Fruit fly (Drosophila melanogaster) whole organism, embryonic: ENCODE measurements around the gene CG7781.

Source experiments
- ATbp ChIP-seq: fragments of 200-800 bp; sonication (Bioruptor generic); optimal IDR thresholded peaks from 2 replicates; lab custom pipeline; 2017; ENCODE audit warnings: missing biosample characterization, mild to moderate bottlenecking, missing genetic modification characterization, missing genetic modification reagents
- Ada2b ChIP-seq: fragments of 200-800 bp; sonication (Bioruptor generic); IDR thresholded peaks from 2 replicates; pipeline ENCODE4 v1.3.6; 2022; ENCODE audit warnings: missing biosample characterization, missing genetic modification characterization
- Aef1 ChIP-seq: fragments of 200-800 bp; sonication (Bioruptor generic); IDR thresholded peaks from 3 replicates; pipeline ENCODE4 v1.3.6; 2022; ENCODE audit warnings: missing biosample characterization, missing genetic modification characterization
- BEAF-32 ChIP-seq: fragments of 200-800 bp; sonication (Bioruptor generic); optimal IDR thresholded peaks from 3 replicates; lab custom pipeline; 2017; ENCODE audit warnings: missing biosample characterization, missing genetic modification characterization, mild to moderate bottlenecking, moderate library complexity, missing genetic modification reagents
- Blimp-1 ChIP-seq: fragments of 200-800 bp; sonication (Bioruptor generic); optimal IDR thresholded peaks from 3 replicates; lab custom pipeline; 2018; ENCODE audit warnings: missing biosample characterization, missing genetic modification characterization, mild to moderate bottlenecking, moderate library complexity, missing genetic modification reagents
- C15 ChIP-seq: fragments of 200-800 bp; sonication (Bioruptor generic); IDR thresholded peaks from 3 replicates; pipeline ENCODE4 v1.3.6; 2022; ENCODE audit warnings: missing biosample characterization, missing genetic modification characterization
- CG10321 ChIP-seq: fragments of 200-800 bp; sonication (Bioruptor generic); IDR thresholded peaks from 2 replicates; pipeline ENCODE4 v1.3.6; 2022; ENCODE audit warnings: missing biosample characterization, missing genetic modification characterization
- CG10431 ChIP-seq: fragments of 200-800 bp; sonication (Bioruptor generic); optimal IDR thresholded peaks from 3 replicates; lab custom pipeline; 2018; ENCODE audit warnings: missing biosample characterization, mild to moderate bottlenecking, missing genetic modification characterization
- CG11695 ChIP-seq: fragments of 200-800 bp; sonication (Bioruptor generic); IDR thresholded peaks from 3 replicates; pipeline ENCODE4 v1.3.6; 2022; ENCODE audit warnings: missing biosample characterization, missing genetic modification characterization
- CG13624 ChIP-seq: fragments of 200-800 bp; sonication (Bioruptor generic); optimal IDR thresholded peaks from 2 replicates; lab custom pipeline; 2016; ENCODE audit warnings: missing biosample characterization, missing genetic modification characterization
- CG15696 ChIP-seq: fragments of 200-800 bp; sonication (Bioruptor generic); optimal IDR thresholded peaks from 2 replicates; lab custom pipeline; 2019; ENCODE audit warnings: missing biosample characterization, mild to moderate bottlenecking, missing genetic modification characterization, moderate library complexity
- CG31388 ChIP-seq: fragments of 200-800 bp; sonication (Bioruptor generic); optimal IDR thresholded peaks from 2 replicates; lab custom pipeline; 2016; ENCODE audit warnings: missing biosample characterization, missing genetic modification characterization
- CG32532 ChIP-seq: fragments of 200-800 bp; sonication (Bioruptor generic); IDR thresholded peaks from 2 replicates; pipeline ENCODE4 v1.3.6; 2022; ENCODE audit warnings: missing biosample characterization, missing genetic modification characterization
- CG32772 ChIP-seq: fragments of 200-800 bp; sonication (Bioruptor generic); IDR thresholded peaks from 2 replicates; pipeline ENCODE4 v1.3.6; 2022; ENCODE audit warnings: missing biosample characterization, missing genetic modification characterization
- CG34376 ChIP-seq: fragments of 200-800 bp; sonication (Bioruptor generic); optimal IDR thresholded peaks from 2 replicates; lab custom pipeline; 2018; ENCODE audit warnings: missing biosample characterization, mild to moderate bottlenecking, missing genetic modification characterization
- CG4424 ChIP-seq: fragments of 200-800 bp; sonication (Bioruptor generic); optimal IDR thresholded peaks from 3 replicates; lab custom pipeline; 2016; ENCODE audit warnings: missing biosample characterization, missing genetic modification characterization
- CG6254 ChIP-seq: fragments of 200-800 bp; sonication (Bioruptor generic); optimal IDR thresholded peaks from 3 replicates; lab custom pipeline; 2017; ENCODE audit warnings: mild to moderate bottlenecking, missing biosample characterization, missing genetic modification reagents, missing genetic modification characterization
- CG7745 ChIP-seq: fragments of 200-800 bp; sonication (Bioruptor generic); optimal IDR thresholded peaks from 2 replicates; lab custom pipeline; 2018; ENCODE audit warnings: missing biosample characterization, mild to moderate bottlenecking, missing genetic modification characterization, moderate library complexity
- CG7928 ChIP-seq: fragments of 200-800 bp; sonication (Bioruptor generic); optimal IDR thresholded peaks from 2 replicates; lab custom pipeline; 2017; ENCODE audit warnings: missing biosample characterization, mild to moderate bottlenecking, missing genetic modification characterization
- CG9876 ChIP-seq: fragments of 200-800 bp; sonication (Bioruptor generic); optimal IDR thresholded peaks from 2 replicates; lab custom pipeline; 2016; ENCODE audit warnings: missing biosample characterization, missing genetic modification characterization
- Hr78 ChIP-seq, 2 experiments: fragments of 200-800 bp in 1 of 2; fragments of >200 bp in 1 of 2; sonication (Bioruptor generic) in 1 of 2; optimal IDR thresholded peaks; 2 replicates each; lab custom pipeline; 2017 to 2019; ENCODE audit warnings: missing biosample characterization in 2 of 2, missing genetic modification characterization in 2 of 2, mild to moderate bottlenecking in 1 of 2, moderate library complexity in 1 of 2
- Hsf ChIP-seq: fragments of 200-800 bp; sonication (Bioruptor generic); optimal IDR thresholded peaks from 3 replicates; lab custom pipeline; 2016; ENCODE audit warnings: missing biosample characterization, missing genetic modification characterization
- Neu2 ChIP-seq: fragments of 200-800 bp; sonication (Bioruptor generic); optimal IDR thresholded peaks from 3 replicates; lab custom pipeline; 2016; ENCODE audit warnings: missing biosample characterization, missing genetic modification characterization, borderline replicate concordance
- ac ChIP-seq: fragments of 200-800 bp; sonication (Bioruptor generic); optimal IDR thresholded peaks from 3 replicates; lab custom pipeline; 2017; ENCODE audit warnings: missing biosample characterization, mild to moderate bottlenecking, missing genetic modification characterization
- aop ChIP-seq: fragments of 200-800 bp; sonication (Bioruptor generic); IDR thresholded peaks from 2 replicates; pipeline ENCODE4 v1.3.6; 2022; ENCODE audit warnings: missing biosample characterization, missing genetic modification characterization
- ash1 ChIP-seq: fragments of 200-800 bp; sonication (Bioruptor generic); optimal IDR thresholded peaks from 2 replicates; lab custom pipeline; 2018; ENCODE audit warnings: missing biosample characterization, mild to moderate bottlenecking, missing genetic modification characterization
- btn ChIP-seq: fragments of 200-800 bp; sonication (Bioruptor generic); optimal IDR thresholded peaks from 2 replicates; lab custom pipeline; 2016; ENCODE audit warnings: missing biosample characterization, missing genetic modification characterization
- cato ChIP-seq: fragments of 200-800 bp; sonication (Bioruptor generic); optimal IDR thresholded peaks from 2 replicates; lab custom pipeline; 2016; ENCODE audit warnings: missing biosample characterization, missing genetic modification characterization, borderline replicate concordance
- cg ChIP-seq: fragments of 200-800 bp; sonication (Bioruptor generic); optimal IDR thresholded peaks from 3 replicates; lab custom pipeline; 2019; ENCODE audit warnings: missing biosample characterization, mild to moderate bottlenecking, missing genetic modification characterization, moderate library complexity
- danr ChIP-seq: fragments of 200-800 bp; sonication (Bioruptor generic); IDR thresholded peaks from 2 replicates; pipeline ENCODE4 v1.3.6; 2022; ENCODE audit warnings: missing biosample characterization, missing genetic modification characterization
- dati ChIP-seq: fragments of 200-800 bp; sonication (Bioruptor generic); IDR thresholded peaks from 2 replicates; pipeline ENCODE4 v1.3.6; 2022; ENCODE audit warnings: missing biosample characterization, missing genetic modification characterization
- ems ChIP-seq: fragments of 200-800 bp; sonication (Bioruptor generic); optimal IDR thresholded peaks from 3 replicates; lab custom pipeline; 2016; ENCODE audit warnings: missing biosample characterization, missing genetic modification characterization
- ewg ChIP-seq: fragments of 200-800 bp; sonication (Bioruptor generic); optimal IDR thresholded peaks from 3 replicates; lab custom pipeline; 2017; ENCODE audit warnings: mild to moderate bottlenecking, missing biosample characterization, missing genetic modification reagents, missing genetic modification characterization
- h ChIP-seq: fragments of >200 bp; optimal IDR thresholded peaks from 2 replicates; lab custom pipeline; 2017
- jigr1 ChIP-seq: fragments of 200-800 bp; sonication (Bioruptor generic); IDR thresholded peaks from 3 replicates; pipeline ENCODE4 v1.3.6; 2022; ENCODE audit warnings: missing biosample characterization, missing genetic modification characterization
- klu ChIP-seq: fragments of 200-800 bp; sonication (Bioruptor generic); IDR thresholded peaks from 2 replicates; pipeline ENCODE4 v1.3.6; 2022; ENCODE audit warnings: missing biosample characterization, missing genetic modification characterization
- nmo ChIP-seq: fragments of 200-800 bp; sonication (Bioruptor generic); optimal IDR thresholded peaks from 2 replicates; lab custom pipeline; 2018; ENCODE audit warnings: missing biosample characterization, mild to moderate bottlenecking, missing genetic modification characterization, moderate library complexity
- pan ChIP-seq, 4 experiments: fragments of >200 bp in 3 of 4; fragments of 200-800 bp in 1 of 4; sonication (Bioruptor generic) in 1 of 4; optimal IDR thresholded peaks in 3 of 4; IDR thresholded peaks in 1 of 4; 2 replicates each; pipeline versions ENCODE4 v1.3.6 to Lab custom; 2017 to 2022; ENCODE audit warnings: missing biosample characterization in 2 of 4, missing genetic modification characterization in 2 of 4, mixed read lengths in 1 of 4
- pros ChIP-seq: fragments of 200-800 bp; sonication (Bioruptor generic); optimal IDR thresholded peaks from 3 replicates; lab custom pipeline; 2019; ENCODE audit warnings: missing biosample characterization, mild to moderate bottlenecking, missing genetic modification characterization, moderate library complexity
- schlank ChIP-seq: fragments of 200-800 bp; sonication (Bioruptor generic); optimal IDR thresholded peaks from 2 replicates; lab custom pipeline; 2018; ENCODE audit warnings: missing biosample characterization, mild to moderate bottlenecking, missing genetic modification characterization
- shn ChIP-seq: fragments of 200-800 bp; sonication (Bioruptor generic); optimal IDR thresholded peaks from 3 replicates; lab custom pipeline; 2016; ENCODE audit warnings: missing biosample characterization, missing genetic modification characterization
- slbo ChIP-seq: fragments of 200-800 bp; sonication (Bioruptor generic); IDR thresholded peaks from 2 replicates; pipeline ENCODE4 v1.3.6; 2022; ENCODE audit warnings: missing biosample characterization, missing genetic modification characterization
- tio ChIP-seq: fragments of 200-800 bp; sonication (Bioruptor generic); optimal IDR thresholded peaks from 2 replicates; lab custom pipeline; 2017; ENCODE audit warnings: missing biosample characterization, missing genetic modification characterization, inconsistent platforms
- tll ChIP-seq, 2 experiments: fragments of 200-800 bp in 1 of 2; fragments of >200 bp in 1 of 2; sonication (Bioruptor generic) in 1 of 2; optimal IDR thresholded peaks; 2 replicates each; lab custom pipeline; 2017 to 2019; ENCODE audit warnings: missing biosample characterization in 2 of 2, missing genetic modification characterization in 2 of 2, mild to moderate bottlenecking in 1 of 2, moderate library complexity in 1 of 2
- tna ChIP-seq: fragments of 200-800 bp; sonication (Bioruptor generic); IDR thresholded peaks from 2 replicates; pipeline ENCODE4 v1.3.6; 2022; ENCODE audit warnings: missing biosample characterization, missing genetic modification characterization; ENCODE audit not compliant: partially characterized antibody
- ttk ChIP-seq: fragments of 200-800 bp; sonication (Bioruptor generic); IDR thresholded peaks from 2 replicates; pipeline ENCODE4 v2.1.2; 2022; ENCODE audit warnings: missing biosample characterization, missing genetic modification characterization
- tup ChIP-seq: fragments of 200-800 bp; sonication (Bioruptor generic); optimal IDR thresholded peaks from 2 replicates; lab custom pipeline; 2016; ENCODE audit warnings: missing biosample characterization, mild to moderate bottlenecking, missing genetic modification characterization, moderate library complexity
- usp ChIP-seq: fragments of >200 bp; optimal IDR thresholded peaks from 2 replicates; lab custom pipeline; 2017; ENCODE audit warnings: missing biosample characterization, missing genetic modification characterization
- vvl ChIP-seq: fragments of 200-800 bp; sonication (Bioruptor generic); IDR thresholded peaks from 2 replicates; pipeline ENCODE4 v1.3.6; 2022; ENCODE audit warnings: missing biosample characterization, missing genetic modification characterization

The CG7781 gene

DNA sequence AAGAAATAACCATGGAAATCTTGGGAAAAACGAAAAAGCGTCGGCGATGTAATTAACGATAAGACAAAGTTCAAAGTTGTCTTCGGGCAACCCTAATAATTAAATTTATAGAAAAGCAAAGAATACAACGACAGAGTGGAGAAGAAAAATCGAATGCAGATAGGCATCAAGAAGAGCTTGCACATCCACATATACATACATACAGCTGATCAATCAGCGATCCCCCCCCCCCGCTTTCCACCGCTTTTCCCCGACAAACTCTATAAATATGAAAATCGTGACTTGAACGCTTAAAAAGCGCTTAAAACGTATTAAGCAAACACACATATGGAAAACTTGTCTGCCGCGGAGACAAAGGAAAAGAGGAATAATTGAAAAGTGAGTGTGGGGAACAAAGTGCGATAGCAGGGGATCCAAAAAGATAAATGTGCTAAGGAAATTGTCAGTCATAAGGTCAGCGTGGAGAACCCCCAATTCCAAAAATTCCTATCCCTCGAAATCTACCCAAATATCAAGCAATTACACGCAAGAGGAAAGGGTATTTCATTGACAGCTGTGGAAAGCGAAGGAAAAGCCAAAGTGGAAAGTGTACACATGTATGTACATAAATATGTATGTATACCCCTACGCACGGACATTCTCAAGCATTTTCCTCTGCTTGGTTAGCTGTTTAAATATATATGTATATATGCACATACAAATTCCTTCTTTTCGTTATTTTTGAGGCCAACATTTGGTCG lies 35.7 kb downstream of the CG7781 start (continued):
- no peak for TF ChIP-seq CG34376
- no peak for TF ChIP-seq dati (GFP tag; lab: Robert Waterston, UW)
- TF ChIP-seq aop (GFP tag; lab: Robert Waterston, UW) = no peak
- peak in 1 of 2 experiments; percentile 71 for TF ChIP-seq tll (GFP tag; optimal IDR thresholded peaks at IDR 0.05; lab: Kevin White, UChicago)
- TF ChIP-seq klu = no peak
- no peak for TF ChIP-seq schlank (tag; lab: Kevin White, UChicago)
- no peak for TF ChIP-seq ttk (GFP tag; lab: Robert Waterston, UW)
- TF ChIP-seq Hr78 (GFP tag; optimal IDR thresholded peaks at IDR 0.05; lab: Kevin White, UChicago) = peak in 1 of 2 experiments; percentile 57
- peak; percentile 6 for TF ChIP-seq CG10431 (GFP tag; lab: Kevin White, UChicago)
- TF ChIP-seq CG32772 = no peak
- TF ChIP-seq ac (GFP tag; lab: Kevin White, UChicago) = peak; percentile 59
- peak; percentile 91 for TF ChIP-seq CG7745 (tag; lab: Kevin White, UChicago)
- TF ChIP-seq CG15696 = peak; percentile 53
- TF ChIP-seq cg (GFP tag; lab: Kevin White, UChicago) = peak; percentile 43
- TF ChIP-seq tup (GFP tag; lab: Kevin White, UChicago) = no peak
- TF ChIP-seq Neu2 = no peak
- TF ChIP-seq pan (optimal IDR thresholded peaks at IDR 0.05; lab: Kevin White, UChicago) = no peak
- TF ChIP-seq pan (GFP tag; optimal IDR thresholded peaks at IDR 0.05 in 1 of 2, IDR thresholded peaks at IDR 0.05 in 1 of 2) = no peak
- no peak for TF ChIP-seq CG7928 (GFP tag; lab: Kevin White, UChicago)
- TF ChIP-seq Aef1 = no peak
- TF ChIP-seq CG32532 (GFP tag; lab: Robert Waterston, UW) = no peak
- peak; percentile 56 for TF ChIP-seq pros (GFP tag; lab: Kevin White, UChicago)
- no peak for TF ChIP-seq shn
- no peak for TF ChIP-seq CG10321 (GFP tag; lab: Robert Waterston, UW)
- TF ChIP-seq nmo (GFP tag; lab: Kevin White, UChicago) = no peak
- peak; percentile 8 for TF ChIP-seq Blimp-1 (GFP tag; lab: Kevin White, UChicago)
- no peak for TF ChIP-seq CG4424 (GFP tag; lab: Kevin White, UChicago)
- no peak for TF ChIP-seq BEAF-32
- TF ChIP-seq Hsf (GFP tag; lab: Kevin White, UChicago) = no peak
- TF ChIP-seq Ada2b (GFP tag; lab: Robert Waterston, UW) = no peak
- TF ChIP-seq CG13624 (GFP tag; lab: Kevin White, UChicago) = no peak
- no peak for TF ChIP-seq slbo (GFP tag; lab: Robert Waterston, UW)
- TF ChIP-seq h (lab: Kevin White, UChicago) = no peak
- TF ChIP-seq cato (GFP tag; lab: Kevin White, UChicago) = no peak
- no peak for TF ChIP-seq btn (GFP tag; lab: Kevin White, UChicago)
- no peak for TF ChIP-seq danr (GFP tag; lab: Robert Waterston, UW)
- TF ChIP-seq ewg = no peak
- no peak for TF ChIP-seq ash1 (GFP tag; lab: Kevin White, UChicago)
- peak; percentile 46; the same call in 1 of the 2 replicates for TF ChIP-seq vvl (GFP tag; lab: Robert Waterston, UW)
- no peak for TF ChIP-seq ems (GFP tag; lab: Kevin White, UChicago)
- no peak for TF ChIP-seq CG11695
- no peak for TF ChIP-seq CG31388 (GFP tag; lab: Kevin White, UChicago)
- no peak for TF ChIP-seq tna (GFP tag; lab: Robert Waterston, UW)
- no peak for TF ChIP-seq C15
- no peak for TF ChIP-seq CG9876 (GFP tag; lab: Kevin White, UChicago)
- no peak for TF ChIP-seq tio (GFP tag; lab: Kevin White, UChicago)
- TF ChIP-seq usp = no peak
- TF ChIP-seq jigr1 (GFP tag; lab: Robert Waterston, UW) = no peak
- TF ChIP-seq CG6254 (GFP tag; lab: Kevin White, UChicago) = no peak
- no peak for TF ChIP-seq ATbp (GFP tag; lab: Kevin White, UChicago)
